In the genomic region with DNA sequence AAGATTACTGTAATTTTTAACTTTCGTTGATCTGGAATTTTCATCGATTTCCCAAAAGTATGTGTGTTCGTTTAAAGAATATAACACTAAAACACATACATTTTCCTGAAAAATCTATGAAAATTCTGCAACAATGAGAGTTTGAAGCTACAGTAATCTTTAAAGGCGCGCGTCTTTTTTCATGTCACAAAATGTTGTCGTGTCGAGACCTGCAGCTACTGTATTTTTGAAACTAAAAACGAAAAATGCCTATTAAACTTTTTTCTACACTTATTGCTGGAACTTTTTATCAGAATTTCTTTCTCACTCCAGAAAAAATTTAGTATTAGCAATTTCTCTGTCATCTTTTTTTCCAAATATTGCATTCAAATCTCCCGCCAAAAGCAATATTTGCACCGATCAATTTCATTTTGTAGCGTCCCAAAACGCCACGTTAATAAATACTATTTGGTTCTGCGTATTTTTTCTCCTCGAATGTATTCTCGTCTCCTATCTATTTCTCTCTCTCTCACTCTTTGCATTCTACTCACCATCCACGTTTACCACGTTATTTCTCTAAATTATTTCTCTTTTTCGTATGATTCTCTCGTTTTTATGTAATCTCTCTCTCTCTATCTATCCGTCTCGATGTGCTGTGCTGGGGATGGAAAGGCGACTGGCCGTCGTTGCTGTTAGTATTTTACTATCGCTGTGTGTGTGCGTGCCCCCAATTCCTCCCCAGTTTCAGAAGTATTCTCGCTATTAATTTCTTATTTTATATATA, we compare ENCODE assay signal across 5 worm cellular contexts.
TF ChIP-seq lines count a peak whose summit lies in the region.

A gene (plus strand): TSS at position 658 of the 763 bp plus-strand sequence.

TF ChIP-seq in whole organism, L1 larva, 84 proteins besides CTCF, POLR2A, EP300 and RAD21 (continued from another document and continues in another):
- TF ChIP-seq ceh-90 (tag; optimal IDR thresholded peaks at IDR 0.05; lab: Kevin White, UChicago) (no peak), unc-86 (tag; optimal IDR thresholded peaks at IDR 0.05; lab: Kevin White, UChicago) (no peak), ceh-82 (tag; optimal IDR thresholded peaks at IDR 0.05; lab: Kevin White, UChicago) (peak in 2 of 3 experiments; percentile 46 to 59), ztf-11 (tag; optimal IDR thresholded peaks at IDR 0.05; lab: Kevin White, UChicago) (no peak), egl-13 (tag; optimal IDR thresholded peaks at IDR 0.05; lab: Kevin White, UChicago) (no peak), mdl-1 (tag; optimal IDR thresholded peaks at IDR 0.05; lab: Kevin White, UChicago) (peak in 1 of 2 experiments; percentile 37), snpc-4 (tag; optimal IDR thresholded peaks at IDR 0.05; lab: Kevin White, UChicago) (no peak), nhr-19 (GFP tag; conservative IDR thresholded peaks at IDR 0.05; lab: Robert Waterston, UW) (peak; percentile 27), zag-1 (tag; optimal IDR thresholded peaks at IDR 0.05; lab: Kevin White, UChicago) (no peak), zip-4 (GFP tag; optimal IDR thresholded peaks at IDR 0.05; lab: Kevin White, UChicago) (no peak), hpl-2 (GFP tag; optimal IDR thresholded peaks at IDR 0.05; lab: Kevin White, UChicago) (no peak), jun-1 (tag; optimal IDR thresholded peaks at IDR 0.05; lab: Kevin White, UChicago) (no peak), snu-23 (GFP tag; optimal IDR thresholded peaks at IDR 0.05; lab: Kevin White, UChicago) (peak; percentile 81), lir-3 (tag; optimal IDR thresholded peaks at IDR 0.05; lab: Kevin White, UChicago; ENCODE audit: poor library complexity) (peak; percentile 46), elt-2 (tag; optimal IDR thresholded peaks at IDR 0.05; lab: Kevin White, UChicago) (peak; percentile 33), lin-13 (GFP tag; optimal IDR thresholded peaks at IDR 0.05; lab: Kevin White, UChicago) (peak; percentile 7), efl-1 (optimal IDR thresholded peaks at IDR 0.05; lab: Kevin White, UChicago) (peak; percentile 75 to 87), efl-1 (GFP tag; optimal IDR thresholded peaks at IDR 0.05 in 1 of 2; lab: Kevin White, UChicago) (peak; percentile 46 to 93), Y116A8C.19 (tag; optimal IDR thresholded peaks at IDR 0.05; lab: Kevin White, UChicago; ENCODE audit: borderline replicate concordance) (no peak), vab-15 (tag; optimal IDR thresholded peaks at IDR 0.05; lab: Kevin White, UChicago) (no peak), pqm-1 (tag; optimal IDR thresholded peaks at IDR 0.05; lab: Kevin White, UChicago) (no peak), ceh-63 (GFP tag; optimal IDR thresholded peaks at IDR 0.05; lab: Kevin White, UChicago) (no peak), nhr-47 (tag; optimal IDR thresholded peaks at IDR 0.05; lab: Kevin White, UChicago) (peak; percentile 65), isw-1 (GFP tag; IDR thresholded peaks at IDR 0.05; lab: Robert Waterston, UW) (peak; percentile 28)

TF ChIP-seq in whole organism, L2 larva, 48 proteins besides CTCF, POLR2A, EP300 and RAD21 (continued from another document and continues in another):
- TF ChIP-seq sma-9 (GFP tag; optimal IDR thresholded peaks at IDR 0.05; lab: Kevin White, UChicago), result peak; percentile 4
- TF ChIP-seq sma-9 (tag; optimal IDR thresholded peaks at IDR 0.05; lab: Kevin White, UChicago), result no peak
- TF ChIP-seq ceh-82 (tag; optimal IDR thresholded peaks at IDR 0.05; lab: Kevin White, UChicago), result no peak
- TF ChIP-seq lin-39 (tag; optimal IDR thresholded peaks at IDR 0.05; lab: Kevin White, UChicago), result no peak
- no peak for TF ChIP-seq unc-39 (tag; optimal IDR thresholded peaks at IDR 0.05; lab: Kevin White, UChicago)
- TF ChIP-seq nhr-6 (tag; optimal IDR thresholded peaks at IDR 0.05; lab: Kevin White, UChicago), result peak; percentile 14
- peak; percentile 23 for TF ChIP-seq mab-5 (tag; optimal IDR thresholded peaks at IDR 0.05; lab: Kevin White, UChicago)
- TF ChIP-seq dmd-4 (tag; optimal IDR thresholded peaks at IDR 0.05; lab: Kevin White, UChicago), result no peak
- TF ChIP-seq nhr-10 (tag; optimal IDR thresholded peaks at IDR 0.05; lab: Kevin White, UChicago), result no peak
- TF ChIP-seq unc-55 (GFP tag; optimal IDR thresholded peaks at IDR 0.05; lab: Kevin White, UChicago), result peak; percentile 56
- TF ChIP-seq alr-1 (tag; optimal IDR thresholded peaks at IDR 0.05; lab: Kevin White, UChicago), result no peak
- TF ChIP-seq nhr-11 (tag; optimal IDR thresholded peaks at IDR 0.05; lab: Kevin White, UChicago), result no peak
- no peak for TF ChIP-seq nhr-12 (tag; optimal IDR thresholded peaks at IDR 0.05; lab: Kevin White, UChicago)
- peak; percentile 36 for TF ChIP-seq lin-13 (GFP tag; optimal IDR thresholded peaks at IDR 0.05; lab: Kevin White, UChicago)
- TF ChIP-seq elt-3 (tag; optimal IDR thresholded peaks at IDR 0.05; lab: Kevin White, UChicago), result no peak
- no peak for TF ChIP-seq mdl-1 (tag; optimal IDR thresholded peaks at IDR 0.05; lab: Kevin White, UChicago)
- TF ChIP-seq blmp-1 (tag; optimal IDR thresholded peaks at IDR 0.05; lab: Kevin White, UChicago; ENCODE audit: insufficient read depth), result no peak
- TF ChIP-seq ama-1 (optimal IDR thresholded peaks at IDR 0.05; lab: Kevin White, UChicago), result peak; percentile 25
- TF ChIP-seq nhr-237 (tag; optimal IDR thresholded peaks at IDR 0.05; lab: Kevin White, UChicago), result no peak
- TF ChIP-seq egl-27 (tag; optimal IDR thresholded peaks at IDR 0.05; lab: Kevin White, UChicago), result peak; percentile 5
- TF ChIP-seq nhr-25 (tag; optimal IDR thresholded peaks at IDR 0.05; lab: Kevin White, UChicago), result peak; percentile 17
- peak; percentile 55 for TF ChIP-seq F13H6.1 (tag; optimal IDR thresholded peaks at IDR 0.05; lab: Kevin White, UChicago)
- TF ChIP-seq gmeb-1 (tag; optimal IDR thresholded peaks at IDR 0.05; lab: Kevin White, UChicago), result peak; percentile 60
- TF ChIP-seq zag-1 (tag; optimal IDR thresholded peaks at IDR 0.05; lab: Kevin White, UChicago), result no peak
- no peak for TF ChIP-seq ztf-1 (GFP tag; conservative IDR thresholded peaks at IDR 0.05; lab: Robert Waterston, UW)
- no peak for TF ChIP-seq nhr-23 (tag; optimal IDR thresholded peaks at IDR 0.05; lab: Kevin White, UChicago)

TF ChIP-seq in whole organism, L3 larva, 47 proteins besides CTCF, POLR2A, EP300 and RAD21 (continued from another document and continues in another):
- TF ChIP-seq nhr-25 (tag; optimal IDR thresholded peaks at IDR 0.05; lab: Kevin White, UChicago), result peak; percentile 22
- TF ChIP-seq ceh-16 (tag; optimal IDR thresholded peaks at IDR 0.05; lab: Kevin White, UChicago), result no peak
- TF ChIP-seq nhr-43 (tag; optimal IDR thresholded peaks at IDR 0.05; lab: Kevin White, UChicago; ENCODE audit: poor library complexity, severe bottlenecking), result no peak
- TF ChIP-seq unc-39 (tag; optimal IDR thresholded peaks at IDR 0.05; lab: Kevin White, UChicago), result no peak
- no peak for TF ChIP-seq daf-12 (tag; optimal IDR thresholded peaks at IDR 0.05; lab: Kevin White, UChicago)
- TF ChIP-seq nhr-11 (tag; optimal IDR thresholded peaks at IDR 0.05; lab: Kevin White, UChicago), result no peak
- peak; percentile 28 for TF ChIP-seq ceh-28 (tag; optimal IDR thresholded peaks at IDR 0.05; lab: Kevin White, UChicago)
- TF ChIP-seq R02D3.7 (tag; optimal IDR thresholded peaks at IDR 0.05; lab: Kevin White, UChicago), result no peak
- TF ChIP-seq nhr-12 (tag; optimal IDR thresholded peaks at IDR 0.05; lab: Kevin White, UChicago), result no peak
- TF ChIP-seq tbx-2 (tag; optimal IDR thresholded peaks at IDR 0.05; lab: Kevin White, UChicago), result no peak
- TF ChIP-seq elt-3 (tag; optimal IDR thresholded peaks at IDR 0.05; lab: Kevin White, UChicago), result no peak
- peak; percentile 42 for TF ChIP-seq lin-15B (tag; optimal IDR thresholded peaks at IDR 0.05; lab: Kevin White, UChicago)
- no peak for TF ChIP-seq nhr-77 (tag; optimal IDR thresholded peaks at IDR 0.05; lab: Kevin White, UChicago)
- TF ChIP-seq pha-4 (tag; optimal IDR thresholded peaks at IDR 0.05; lab: Kevin White, UChicago), result peak; percentile 76
- no peak for TF ChIP-seq mdl-1 (tag; optimal IDR thresholded peaks at IDR 0.05; lab: Kevin White, UChicago)
- peak; percentile 34 for TF ChIP-seq nhr-23 (tag; optimal IDR thresholded peaks at IDR 0.05; lab: Kevin White, UChicago)
- no peak for TF ChIP-seq nhr-237 (tag; optimal IDR thresholded peaks at IDR 0.05; lab: Kevin White, UChicago)
- peak; percentile 2 for TF ChIP-seq pqm-1 (tag; optimal IDR thresholded peaks at IDR 0.05; lab: Kevin White, UChicago)
- no peak for TF ChIP-seq nhr-28 (tag; optimal IDR thresholded peaks at IDR 0.05; lab: Kevin White, UChicago)
- TF ChIP-seq ceh-82 (tag; optimal IDR thresholded peaks at IDR 0.05; lab: Kevin White, UChicago), result no peak
- TF ChIP-seq egl-27 (tag; optimal IDR thresholded peaks at IDR 0.05; lab: Kevin White, UChicago), result no peak
- TF ChIP-seq unc-62 (GFP tag; optimal IDR thresholded peaks at IDR 0.05; lab: Kevin White, UChicago), result no peak
- no peak for TF ChIP-seq lsy-12 (tag; optimal IDR thresholded peaks at IDR 0.05; lab: Kevin White, UChicago)
- TF ChIP-seq nhr-76 (tag; optimal IDR thresholded peaks at IDR 0.05; lab: Kevin White, UChicago), result no peak
- no peak for TF ChIP-seq ztf-11 (tag; optimal IDR thresholded peaks at IDR 0.05; lab: Kevin White, UChicago)
- no peak for TF ChIP-seq fkh-10 (GFP tag; optimal IDR thresholded peaks at IDR 0.05; lab: Kevin White, UChicago)
- TF ChIP-seq nfya-1 (tag; optimal IDR thresholded peaks at IDR 0.05; lab: Kevin White, UChicago; ENCODE audit: insufficient read depth), result peak; percentile 81

TF ChIP-seq in whole organism, L4 larva, 104 proteins besides CTCF, POLR2A, EP300 and RAD21 (continued from another document and continues in another):
- no peak for TF ChIP-seq F44E2.7 (GFP tag; IDR thresholded peaks at IDR 0.05; lab: Robert Waterston, UW)
- TF ChIP-seq ama-1 (optimal IDR thresholded peaks at IDR 0.05; lab: Kevin White, UChicago), result peak; percentile 13
- no peak for TF ChIP-seq nhr-111 (GFP tag; optimal IDR thresholded peaks at IDR 0.05; lab: Kevin White, UChicago)
- TF ChIP-seq attf-4 (tag; optimal IDR thresholded peaks at IDR 0.05; lab: Kevin White, UChicago), result no peak
- TF ChIP-seq lin-15B (tag; optimal IDR thresholded peaks at IDR 0.05; lab: Kevin White, UChicago), result no peak
- TF ChIP-seq mxl-3 (GFP tag; optimal IDR thresholded peaks at IDR 0.05; lab: Kevin White, UChicago), result no peak
- TF ChIP-seq nhr-77 (tag; optimal IDR thresholded peaks at IDR 0.05; lab: Kevin White, UChicago), result no peak
- TF ChIP-seq aly-2 (tag; optimal IDR thresholded peaks at IDR 0.05; lab: Kevin White, UChicago), result no peak
- TF ChIP-seq Y5F2A.4 (GFP tag; optimal IDR thresholded peaks at IDR 0.05; lab: Kevin White, UChicago), result no peak
- TF ChIP-seq ceh-28 (tag; optimal IDR thresholded peaks at IDR 0.05; lab: Kevin White, UChicago), result no peak
- peak; percentile 50 for TF ChIP-seq nhr-28 (tag; optimal IDR thresholded peaks at IDR 0.05; lab: Kevin White, UChicago)
- TF ChIP-seq T26A8.4 (GFP tag; IDR thresholded peaks at IDR 0.05; lab: Robert Waterston, UW), result 0 out of 2 replicates have a peak, but pooled peaks have one; percentile 12
- TF ChIP-seq ZK546.5 (tag; optimal IDR thresholded peaks at IDR 0.05; lab: Kevin White, UChicago), result no peak
- no peak for TF ChIP-seq rbr-2 (tag; optimal IDR thresholded peaks at IDR 0.05; lab: Kevin White, UChicago)
- TF ChIP-seq zfp-2 (tag; optimal IDR thresholded peaks at IDR 0.05; lab: Kevin White, UChicago), result no peak
- no peak for TF ChIP-seq gei-8 (GFP tag; optimal IDR thresholded peaks at IDR 0.05; lab: Kevin White, UChicago)
- TF ChIP-seq nhr-10 (tag; optimal IDR thresholded peaks at IDR 0.05; lab: Kevin White, UChicago), result no peak
- TF ChIP-seq ztf-7 (tag; optimal IDR thresholded peaks at IDR 0.05; lab: Kevin White, UChicago), result peak; percentile 23
- no peak for TF ChIP-seq nhr-237 (tag; optimal IDR thresholded peaks at IDR 0.05; lab: Kevin White, UChicago)
- no peak for TF ChIP-seq nhr-48 (tag; optimal IDR thresholded peaks at IDR 0.05; lab: Kevin White, UChicago)
- TF ChIP-seq tra-1 (GFP tag; IDR thresholded peaks at IDR 0.05; lab: Robert Waterston, UW), result no peak
- TF ChIP-seq lin-13 (GFP tag; optimal IDR thresholded peaks at IDR 0.05; lab: Kevin White, UChicago), result no peak
- no peak for TF ChIP-seq arid-1 (GFP tag; conservative IDR thresholded peaks at IDR 0.05; lab: Robert Waterston, UW)
- TF ChIP-seq ceh-62 (tag; optimal IDR thresholded peaks at IDR 0.05; lab: Kevin White, UChicago), result no peak
- TF ChIP-seq nhr-42 (GFP tag; IDR thresholded peaks at IDR 0.05; lab: Robert Waterston, UW), result no peak
- TF ChIP-seq sdz-12 (GFP tag; optimal IDR thresholded peaks at IDR 0.05; lab: Kevin White, UChicago), result no peak
- TF ChIP-seq mdl-1 (tag; optimal IDR thresholded peaks at IDR 0.05; lab: Kevin White, UChicago), result no peak
- no peak for TF ChIP-seq ceh-82 (tag; optimal IDR thresholded peaks at IDR 0.05; lab: Kevin White, UChicago)
- TF ChIP-seq tag-97 (GFP tag; IDR thresholded peaks at IDR 0.05; lab: Robert Waterston, UW), result no peak
- TF ChIP-seq lin-38 (GFP tag; IDR thresholded peaks at IDR 0.05; lab: Robert Waterston, UW), result no peak; the same call in 1 of the 2 replicates

TF ChIP-seq in whole organism, young adult, 124 proteins besides CTCF, POLR2A, EP300 and RAD21 (continued from another document and continues in another):
- TF ChIP-seq attf-5 (GFP tag; optimal IDR thresholded peaks at IDR 0.05; lab: Kevin White, UChicago) (peak; percentile 46), snpc-1.3 (tag; optimal IDR thresholded peaks at IDR 0.05; lab: Kevin White, UChicago; ENCODE audit: insufficient read depth) (no peak), F57A8.1 (GFP tag; optimal IDR thresholded peaks at IDR 0.05; lab: Kevin White, UChicago) (no peak), lin-54 (GFP tag; optimal IDR thresholded peaks at IDR 0.05; lab: Kevin White, UChicago) (peak; percentile 23), ceh-91 (GFP tag; IDR thresholded peaks at IDR 0.05; lab: Robert Waterston, UW) (no peak), pbrm-1 (GFP tag; IDR thresholded peaks at IDR 0.05; lab: Robert Waterston, UW) (peak; percentile 22; the same call in 1 of the 2 replicates), F33H1.4 (GFP tag; IDR thresholded peaks at IDR 0.05; lab: Robert Waterston, UW) (peak; percentile 38; the same call in 1 of the 2 replicates), lin-40 (tag; optimal IDR thresholded peaks at IDR 0.05; lab: Kevin White, UChicago) (peak; percentile 7), hmg-1.2 (GFP tag; IDR thresholded peaks at IDR 0.05; lab: Robert Waterston, UW) (peak; percentile 94), egl-44 (GFP tag; IDR thresholded peaks at IDR 0.05; lab: Robert Waterston, UW) (no peak), cebp-2 (GFP tag; IDR thresholded peaks at IDR 0.05; lab: Robert Waterston, UW) (no peak), dpff-1 (tag; optimal IDR thresholded peaks at IDR 0.05; lab: Kevin White, UChicago) (no peak), ceh-27 (GFP tag; optimal IDR thresholded peaks at IDR 0.05; lab: Kevin White, UChicago) (no peak), F23B12.7 (tag; optimal IDR thresholded peaks at IDR 0.05; lab: Kevin White, UChicago; ENCODE audit: insufficient read depth) (no peak), ztf-6 (GFP tag; IDR thresholded peaks at IDR 0.05; lab: Robert Waterston, UW) (no peak), ceh-40 (GFP tag; IDR thresholded peaks at IDR 0.05; lab: Robert Waterston, UW) (no peak), die-1 (tag; optimal IDR thresholded peaks at IDR 0.05; lab: Kevin White, UChicago) (no peak), dox-1 (GFP tag; IDR thresholded peaks at IDR 0.05; lab: Robert Waterston, UW) (peak; percentile 39; the same call in 1 of the 2 replicates), B0336.3 (GFP tag; IDR thresholded peaks at IDR 0.05; lab: Robert Waterston, UW) (0 out of 2 replicates have a peak, but pooled peaks have one; percentile 18), ZK185.1 (tag; optimal IDR thresholded peaks at IDR 0.05; lab: Kevin White, UChicago; ENCODE audit: poor library complexity, severe bottlenecking) (no peak), C17E4.6 (GFP tag; IDR thresholded peaks at IDR 0.05; lab: Robert Waterston, UW) (no peak), snpc-3.4 (tag; optimal IDR thresholded peaks at IDR 0.05; lab: Kevin White, UChicago) (no peak), T07F8.4 (tag; optimal IDR thresholded peaks at IDR 0.05; lab: Kevin White, UChicago) (no peak), lir-1 (GFP tag; conservative IDR thresholded peaks at IDR 0.05; lab: Robert Waterston, UW) (no peak), K12H6.12 (tag; optimal IDR thresholded peaks at IDR 0.05; lab: Kevin White, UChicago) (no peak), attf-6 (GFP tag; IDR thresholded peaks at IDR 0.05; lab: Robert Waterston, UW) (0 out of 2 replicates have a peak, but pooled peaks have one; percentile 14), mel-28 (tag; optimal IDR thresholded peaks at IDR 0.05; lab: Kevin White, UChicago; ENCODE audit: borderline replicate concordance) (no peak), snpc-4 (GFP tag; optimal IDR thresholded peaks at IDR 0.05; lab: Kevin White, UChicago) (no peak), snpc-4 (tag; optimal IDR thresholded peaks at IDR 0.05; lab: Kevin White, UChicago) (peak; percentile 8 to 67 (median 40)), rcor-1 (GFP tag; IDR thresholded peaks at IDR 0.05; lab: Robert Waterston, UW) (no peak), B0035.1 (tag; optimal IDR thresholded peaks at IDR 0.05; lab: Kevin White, UChicago) (no peak)
